Fruit fly (Drosophila melanogaster) whole organism, embryonic: ENCODE measurements around the gene prt.

Experiments
- CG10209 ChIP-seq: fragments of 200-800 bp; sonication (Bioruptor generic); optimal IDR thresholded peaks from 3 replicates; lab custom pipeline; 2017; ENCODE audit warnings: missing biosample characterization, mild to moderate bottlenecking, missing genetic modification characterization, missing genetic modification reagents
- CG10267 ChIP-seq: fragments of 200-800 bp; sonication (Bioruptor generic); optimal IDR thresholded peaks from 2 replicates; lab custom pipeline; 2018; ENCODE audit warnings: missing biosample characterization, mild to moderate bottlenecking, missing genetic modification characterization, moderate library complexity
- CG11504 ChIP-seq: fragments of 200-800 bp; sonication (Bioruptor generic); optimal IDR thresholded peaks from 3 replicates; lab custom pipeline; 2019; ENCODE audit warnings: missing biosample characterization, mild to moderate bottlenecking, missing genetic modification characterization, moderate library complexity
- CG12236 ChIP-seq: fragments of 200-800 bp; sonication (Bioruptor generic); optimal IDR thresholded peaks from 2 replicates; lab custom pipeline; 2016; ENCODE audit warnings: missing biosample characterization, missing genetic modification characterization
- CG14965 ChIP-seq: fragments of 200-800 bp; sonication (Bioruptor generic); optimal IDR thresholded peaks from 2 replicates; lab custom pipeline; 2016; ENCODE audit warnings: missing biosample characterization, missing genetic modification characterization, borderline replicate concordance
- CG15479 ChIP-seq: fragments of 200-800 bp; sonication (Bioruptor generic); optimal IDR thresholded peaks from 3 replicates; lab custom pipeline; 2019; ENCODE audit warnings: missing biosample characterization, mild to moderate bottlenecking, missing genetic modification characterization, moderate library complexity
- CG15696 ChIP-seq: fragments of 200-800 bp; sonication (Bioruptor generic); optimal IDR thresholded peaks from 2 replicates; lab custom pipeline; 2019; ENCODE audit warnings: missing biosample characterization, mild to moderate bottlenecking, missing genetic modification characterization, moderate library complexity
- CG1603 ChIP-seq: fragments of 200-800 bp; sonication (Bioruptor generic); optimal IDR thresholded peaks from 2 replicates; lab custom pipeline; 2019; ENCODE audit warnings: missing biosample characterization, mild to moderate bottlenecking, missing genetic modification characterization, moderate library complexity
- CG17568 ChIP-seq: fragments of 200-800 bp; sonication (Bioruptor generic); optimal IDR thresholded peaks from 2 replicates; lab custom pipeline; 2018; ENCODE audit warnings: missing biosample characterization, mild to moderate bottlenecking, missing genetic modification characterization, moderate library complexity
- CG18476 ChIP-seq: fragments of 200-800 bp; sonication (Bioruptor generic); optimal IDR thresholded peaks from 2 replicates; lab custom pipeline; 2016; ENCODE audit warnings: missing biosample characterization, mild to moderate bottlenecking, missing genetic modification characterization
- CG31224 ChIP-seq: fragments of 200-800 bp; sonication (Bioruptor generic); IDR thresholded peaks from 2 replicates; pipeline ENCODE4 v1.3.6; 2022; ENCODE audit warnings: missing biosample characterization, missing genetic modification characterization
- CG3838 ChIP-seq: fragments of 200-800 bp; sonication (Bioruptor generic); optimal IDR thresholded peaks from 3 replicates; lab custom pipeline; 2016; ENCODE audit warnings: missing biosample characterization, missing genetic modification characterization
- CG3995 ChIP-seq: fragments of 200-800 bp; sonication (Bioruptor generic); optimal IDR thresholded peaks from 3 replicates; lab custom pipeline; 2016; ENCODE audit warnings: missing biosample characterization, missing genetic modification characterization
- CG43689 ChIP-seq: fragments of 200-800 bp; sonication (Bioruptor generic); IDR thresholded peaks from 2 replicates; pipeline ENCODE4 v1.3.6; 2022; ENCODE audit warnings: missing biosample characterization, missing genetic modification characterization
- CG6813 ChIP-seq: fragments of 200-800 bp; sonication (Bioruptor generic); optimal IDR thresholded peaks from 2 replicates; lab custom pipeline; 2017; ENCODE audit warnings: missing biosample characterization, missing genetic modification characterization, mild to moderate bottlenecking, moderate library complexity, missing genetic modification reagents
- CG7357 ChIP-seq: fragments of 200-800 bp; sonication (Bioruptor generic); IDR thresholded peaks from 3 replicates; pipeline ENCODE4 v1.3.6; 2022; ENCODE audit warnings: missing biosample characterization, missing genetic modification characterization
- CG7987 ChIP-seq: fragments of 200-800 bp; sonication (Bioruptor generic); optimal IDR thresholded peaks from 2 replicates; lab custom pipeline; 2018; ENCODE audit warnings: missing biosample characterization, mild to moderate bottlenecking, missing genetic modification characterization, moderate library complexity
- CG8359 ChIP-seq: fragments of 200-800 bp; sonication (Bioruptor generic); optimal IDR thresholded peaks from 2 replicates; lab custom pipeline; 2017; ENCODE audit warnings: missing biosample characterization, mild to moderate bottlenecking, missing genetic modification characterization, borderline replicate concordance
- CG9876 ChIP-seq: fragments of 200-800 bp; sonication (Bioruptor generic); optimal IDR thresholded peaks from 2 replicates; lab custom pipeline; 2016; ENCODE audit warnings: missing biosample characterization, missing genetic modification characterization
- CHES-1-like ChIP-seq: fragments of 200-800 bp; sonication (Bioruptor generic); optimal IDR thresholded peaks from 2 replicates; lab custom pipeline; 2016; ENCODE audit warnings: missing biosample characterization, missing genetic modification characterization
- CTCF ChIP-seq: fragments of 200-800 bp; sonication (Bioruptor generic); optimal IDR thresholded peaks from 2 replicates; lab custom pipeline; 2017; ENCODE audit warnings: missing biosample characterization, mild to moderate bottlenecking, missing genetic modification characterization, moderate library complexity
- Doc3 ChIP-seq: fragments of 200-800 bp; sonication (Bioruptor generic); IDR thresholded peaks from 3 replicates; pipeline ENCODE4 v1.3.6; 2022; ENCODE audit warnings: missing biosample characterization, missing genetic modification characterization; ENCODE audit not compliant: partially characterized antibody
- ERR ChIP-seq: fragments of 200-800 bp; sonication (Bioruptor generic); optimal IDR thresholded peaks from 2 replicates; lab custom pipeline; 2016; ENCODE audit warnings: missing biosample characterization, missing genetic modification characterization
- Ets65A ChIP-seq: fragments of 200-800 bp; sonication (Bioruptor generic); peaks from one replicate; lab custom pipeline; 2016; ENCODE audit warnings: missing biosample characterization, missing genetic modification characterization
- Hr39 ChIP-seq: fragments of >200 bp; optimal IDR thresholded peaks from 2 replicates; lab custom pipeline; 2017
- MBD-R2 ChIP-seq: fragments of 200-800 bp; sonication (Bioruptor generic); IDR thresholded peaks from 2 replicates; pipeline ENCODE4 v1.3.6; 2022; ENCODE audit warnings: missing biosample characterization, missing genetic modification characterization
- Med ChIP-seq: fragments of 200-800 bp; sonication (Bioruptor generic); peaks from one replicate; lab custom pipeline; 2016; ENCODE audit warnings: missing biosample characterization, missing genetic modification characterization, mild to moderate bottlenecking, inconsistent platforms, moderate library complexity
- Meics ChIP-seq: fragments of 200-800 bp; sonication (Bioruptor generic); optimal IDR thresholded peaks from 2 replicates; lab custom pipeline; 2017; ENCODE audit warnings: missing biosample characterization, mild to moderate bottlenecking, missing genetic modification characterization
- Sry-δ ChIP-seq: fragments of 200-800 bp; sonication (Bioruptor generic); optimal IDR thresholded peaks from 2 replicates; lab custom pipeline; 2016; ENCODE audit warnings: missing biosample characterization, missing genetic modification characterization
- Taf1 ChIP-seq: fragments of 200-800 bp; sonication (Bioruptor generic); IDR thresholded peaks from 2 replicates; pipeline ENCODE4 v1.3.6; 2022; ENCODE audit warnings: missing biosample characterization, missing genetic modification characterization
- amos ChIP-seq: fragments of 200-800 bp; sonication (Bioruptor generic); IDR thresholded peaks from 2 replicates; pipeline ENCODE4 v1.3.6; 2022; ENCODE audit warnings: missing biosample characterization, missing genetic modification characterization; ENCODE audit not compliant: partially characterized antibody
- az2 ChIP-seq: fragments of 200-800 bp; sonication (Bioruptor generic); optimal IDR thresholded peaks from 3 replicates; lab custom pipeline; 2016; ENCODE audit warnings: missing biosample characterization, missing genetic modification characterization
- bcd ChIP-seq: fragments of 200-800 bp; sonication (Bioruptor generic); optimal IDR thresholded peaks from 2 replicates; lab custom pipeline; 2017; ENCODE audit warnings: missing biosample characterization, mild to moderate bottlenecking, missing genetic modification characterization
- da ChIP-seq: fragments of 200-800 bp; sonication (Bioruptor generic); optimal IDR thresholded peaks from 2 replicates; lab custom pipeline; 2016; ENCODE audit warnings: missing biosample characterization, missing genetic modification characterization
- eve ChIP-seq, 2 experiments: fragments of >200 bp; optimal IDR thresholded peaks; 2 replicates each; lab custom pipeline; 2017; ENCODE audit warnings: missing biosample characterization in 2 of 2, missing genetic modification characterization in 2 of 2
- hkb ChIP-seq, 2 experiments: fragments of 200-800 bp in 1 of 2; fragments of >200 bp in 1 of 2; sonication (Bioruptor generic) in 1 of 2; IDR thresholded peaks in 1 of 2; optimal IDR thresholded peaks in 1 of 2; 2 replicates each; pipeline versions ENCODE4 v1.3.6 to Lab custom; 2017 to 2022; ENCODE audit warnings: missing biosample characterization in 1 of 2, missing genetic modification characterization in 1 of 2
- kay ChIP-seq: fragments of 200-800 bp; sonication (Bioruptor generic); optimal IDR thresholded peaks from 2 replicates; lab custom pipeline; 2016; ENCODE audit warnings: missing biosample characterization, missing genetic modification characterization
- mam ChIP-seq: fragments of 200-800 bp; sonication (Bioruptor generic); optimal IDR thresholded peaks from 3 replicates; lab custom pipeline; 2016; ENCODE audit warnings: missing biosample characterization, missing genetic modification characterization
- psq ChIP-seq: fragments of 200-800 bp; sonication (Bioruptor generic); optimal IDR thresholded peaks from 2 replicates; lab custom pipeline; 2017; ENCODE audit warnings: missing biosample characterization, missing genetic modification characterization
- pzg ChIP-seq: fragments of 200-800 bp; sonication (Bioruptor generic); optimal IDR thresholded peaks from 3 replicates; lab custom pipeline; 2018; ENCODE audit warnings: missing biosample characterization, mild to moderate bottlenecking, missing genetic modification characterization, moderate library complexity
- scrt ChIP-seq: fragments of 200-800 bp; sonication (Bioruptor generic); optimal IDR thresholded peaks from 2 replicates; lab custom pipeline; 2018; ENCODE audit warnings: missing biosample characterization, mild to moderate bottlenecking, missing genetic modification characterization, moderate library complexity
- slbo ChIP-seq: fragments of 200-800 bp; sonication (Bioruptor generic); IDR thresholded peaks from 2 replicates; pipeline ENCODE4 v1.3.6; 2022; ENCODE audit warnings: missing biosample characterization, missing genetic modification characterization
- stwl ChIP-seq: fragments of 200-800 bp; sonication (Bioruptor generic); optimal IDR thresholded peaks from 3 replicates; lab custom pipeline; 2018; ENCODE audit warnings: missing biosample characterization, mild to moderate bottlenecking, missing genetic modification characterization, moderate library complexity
- sug ChIP-seq: fragments of 200-800 bp; optimal IDR thresholded peaks from 2 replicates; lab custom pipeline; 2019; ENCODE audit warnings: missing biosample characterization, mild to moderate bottlenecking, missing genetic modification characterization, moderate library complexity
- tup ChIP-seq: fragments of 200-800 bp; sonication (Bioruptor generic); optimal IDR thresholded peaks from 2 replicates; lab custom pipeline; 2016; ENCODE audit warnings: missing biosample characterization, mild to moderate bottlenecking, missing genetic modification characterization, moderate library complexity

The prt gene

DNA sequence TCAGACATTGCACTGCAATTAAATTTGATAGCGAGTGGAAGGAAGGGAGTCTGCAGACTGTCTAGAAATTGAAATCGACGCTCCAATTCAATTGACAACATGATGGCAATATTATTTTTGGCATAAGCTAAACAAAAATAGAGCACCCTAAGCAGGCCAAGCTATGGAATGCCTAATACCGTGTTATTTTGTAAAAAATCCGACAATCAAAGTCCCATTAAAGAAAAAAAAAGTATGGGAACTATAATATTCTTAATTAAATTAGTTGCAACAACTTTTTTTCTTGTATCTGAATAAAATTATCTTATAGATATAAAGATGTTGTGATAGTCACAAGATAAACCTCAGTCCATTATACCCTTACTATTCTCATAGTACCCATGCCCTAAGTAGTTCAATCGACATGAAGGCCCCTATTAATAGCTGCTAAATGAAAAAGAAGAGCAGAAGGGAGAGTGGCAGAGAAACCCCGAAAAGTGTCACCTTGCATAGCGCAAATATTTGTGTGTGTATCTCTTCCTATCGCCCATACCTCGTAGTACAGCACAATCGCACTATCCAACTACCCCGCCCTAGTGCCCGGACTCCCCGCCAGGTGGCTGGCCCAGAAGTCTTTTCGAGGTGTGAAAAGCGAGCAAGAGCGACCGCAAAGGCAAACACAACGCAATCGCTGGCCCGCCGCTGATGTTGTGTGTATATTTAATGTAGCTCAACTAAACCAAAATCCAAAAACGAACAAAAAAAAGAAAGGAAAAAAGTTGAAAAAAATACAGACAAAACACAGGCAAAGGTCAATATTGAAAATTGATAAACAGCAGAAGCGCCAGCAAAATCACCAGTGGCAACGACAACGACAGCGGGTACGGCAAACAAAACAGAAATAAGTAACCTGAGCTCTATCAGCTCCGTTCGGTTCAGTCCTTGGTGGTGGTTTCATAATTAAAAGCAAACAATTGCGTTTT, 41.2 kb downstream of the prt start (continued):
- TF ChIP-seq CG3995 (GFP tag; lab: Kevin White, UChicago) (no peak), sug (tag; lab: Kevin White, UChicago) (peak; percentile 78), psq (GFP tag; lab: Kevin White, UChicago) (peak; percentile 47), CG31224 (GFP tag; lab: Robert Waterston, UW) (no peak), CG9876 (peak; percentile 62), CG14965 (peak; percentile 72), pzg (no peak), CG8359 (peak; percentile 80), CTCF (GFP tag; lab: Kevin White, UChicago) (peak; percentile 90), Doc3 (no peak), CG15479 (GFP tag; lab: Kevin White, UChicago) (peak; percentile 35), scrt (GFP tag; lab: Kevin White, UChicago) (peak; percentile 53), CG10267 (tag; lab: Kevin White, UChicago) (peak; percentile 20), Taf1 (GFP tag; lab: Robert Waterston, UW) (no peak)

DNA sequence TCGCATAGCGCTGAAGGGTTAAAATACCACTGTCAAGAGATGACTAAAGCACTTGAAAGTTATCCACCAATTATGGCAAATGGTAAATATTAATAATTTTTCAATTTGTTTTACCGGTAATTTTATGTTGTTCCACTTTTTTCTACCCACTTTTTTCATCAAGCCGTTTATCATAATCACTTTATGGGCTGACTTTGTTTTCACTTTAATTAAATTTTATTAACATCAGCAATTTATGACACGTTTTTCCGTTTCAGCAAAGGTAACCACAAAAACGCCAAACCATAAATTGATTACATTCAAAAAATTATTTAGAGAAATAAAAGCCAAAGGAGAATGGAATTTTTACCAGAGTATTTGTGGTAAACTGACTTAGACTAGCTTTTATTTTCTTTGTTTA, 43.3 kb downstream of the prt start:
- peak in 1 of 2 experiments; percentile 13 for TF ChIP-seq eve (GFP tag; optimal IDR thresholded peaks at IDR 0.05; lab: Kevin White, UChicago)
- no peak for TF ChIP-seq kay (GFP tag; lab: Kevin White, UChicago)
- peak; percentile 15 for TF ChIP-seq Ets65A
- TF ChIP-seq CG31224 (GFP tag; lab: Robert Waterston, UW), result no peak

dm6 chr3R:23652525-23653108, 46.2 kb downstream of the prt start:
- peak; percentile 48 for TF ChIP-seq CG11504 (tag; lab: Kevin White, UChicago)
- TF ChIP-seq CG15696 (tag; lab: Kevin White, UChicago), result peak; percentile 18
- TF ChIP-seq CG43689 (GFP tag; lab: Robert Waterston, UW), result peak; percentile 58; the same call in 1 of the 2 replicates
- peak; percentile 88 for TF ChIP-seq Meics (GFP tag; lab: Kevin White, UChicago)
- TF ChIP-seq mam, result peak; percentile 48
- TF ChIP-seq Hr39 (lab: Kevin White, UChicago), result no peak
- peak; percentile 22 for TF ChIP-seq CG3838 (GFP tag; lab: Kevin White, UChicago)
- TF ChIP-seq ERR (GFP tag; lab: Kevin White, UChicago), result peak; percentile 2
- TF ChIP-seq CG7987 (GFP tag; lab: Kevin White, UChicago), result peak; percentile 80
- TF ChIP-seq CG12236 (GFP tag; lab: Kevin White, UChicago), result peak; percentile 38
- peak; percentile 38 for TF ChIP-seq CG1603
- 0 out of 2 replicates have a peak, but pooled peaks have one; percentile 44 for TF ChIP-seq slbo (GFP tag; lab: Robert Waterston, UW)
- TF ChIP-seq stwl (tag; lab: Kevin White, UChicago), result no peak
- TF ChIP-seq bcd (GFP tag; lab: Kevin White, UChicago), result peak; percentile 72
- peak; percentile 65 for TF ChIP-seq CG17568 (GFP tag; lab: Kevin White, UChicago)
- TF ChIP-seq CG10209 (GFP tag; lab: Kevin White, UChicago), result peak; percentile 78
- no peak for TF ChIP-seq amos
- peak; percentile 43 for TF ChIP-seq tup (GFP tag; lab: Kevin White, UChicago)
- TF ChIP-seq hkb (optimal IDR thresholded peaks at IDR 0.05; lab: Kevin White, UChicago), result no peak
- TF ChIP-seq hkb (GFP tag; IDR thresholded peaks at IDR 0.05; lab: Robert Waterston, UW), result peak; percentile 71
- peak; percentile 34; the same call in 1 of the 2 replicates for TF ChIP-seq MBD-R2 (GFP tag; lab: Robert Waterston, UW)
- TF ChIP-seq Sry-δ, result peak; percentile 18
- peak; percentile 60 for TF ChIP-seq CHES-1-like
- peak; percentile 37; the same call in 1 of the 3 replicates for TF ChIP-seq CG7357
- TF ChIP-seq da (GFP tag; lab: Kevin White, UChicago), result peak; percentile 52
- peak; percentile 97 for TF ChIP-seq Med (GFP tag; lab: Kevin White, UChicago)
- TF ChIP-seq CG6813, result peak; percentile 65
- TF ChIP-seq CG18476, result peak; percentile 31
- TF ChIP-seq CG15479 (GFP tag; lab: Kevin White, UChicago), result no peak
- no peak for TF ChIP-seq az2
